Worm (Caenorhabditis elegans) whole organism, L4/young adult: ENCODE measurements around the gene pgp-13.

ENCODE experiments used
- W03F9.2 ChIP-seq: fragments of 150-350 bp; optimal IDR thresholded peaks from 2 replicates; lab custom pipeline; 2014; ENCODE audit warnings: missing biosample characterization, missing genetic modification characterization
- dao-5 ChIP-seq: sonication (generic microtip); optimal IDR thresholded peaks from 2 replicates; lab custom pipeline; 2016; ENCODE audit warnings: missing genotype, missing genetic modification characterization, moderate library complexity, missing compliant biosample characterization
- him-1 ChIP-seq: sonication (generic microtip); optimal IDR thresholded peaks from 2 replicates; lab custom pipeline; 2016; ENCODE audit warnings: missing genotype, missing genetic modification reagents, missing genetic modification characterization, missing compliant biosample characterization

Gene pgp-13

DNA sequence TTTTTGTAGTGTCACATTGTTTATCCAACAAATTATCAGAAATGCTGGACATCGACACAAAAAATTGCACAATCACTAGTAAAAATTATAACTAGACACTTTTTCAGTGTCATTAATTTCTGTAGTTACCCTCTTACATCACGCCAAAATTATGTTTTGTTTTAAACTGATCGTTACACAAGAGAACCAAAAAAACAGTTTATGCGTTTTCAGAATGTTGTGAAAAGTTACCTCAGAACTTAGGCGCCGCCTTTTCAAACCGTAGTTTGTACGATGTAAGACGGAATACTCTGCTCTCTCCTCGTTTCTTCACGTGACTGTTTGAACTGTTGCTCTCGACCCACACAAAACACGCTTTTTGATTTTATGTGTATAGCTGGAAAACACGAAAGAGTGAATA, at the start of gene pgp-13:
pgp-13 (plus strand) TSS at position 301 of the 400 bp plus-strand sequence.
- TF ChIP-seq him-1 (tag; lab: Kevin White, UChicago) (no peak), W03F9.2 (tag; lab: Kevin White, UChicago) (no peak), dao-5 (no peak)

DNA sequence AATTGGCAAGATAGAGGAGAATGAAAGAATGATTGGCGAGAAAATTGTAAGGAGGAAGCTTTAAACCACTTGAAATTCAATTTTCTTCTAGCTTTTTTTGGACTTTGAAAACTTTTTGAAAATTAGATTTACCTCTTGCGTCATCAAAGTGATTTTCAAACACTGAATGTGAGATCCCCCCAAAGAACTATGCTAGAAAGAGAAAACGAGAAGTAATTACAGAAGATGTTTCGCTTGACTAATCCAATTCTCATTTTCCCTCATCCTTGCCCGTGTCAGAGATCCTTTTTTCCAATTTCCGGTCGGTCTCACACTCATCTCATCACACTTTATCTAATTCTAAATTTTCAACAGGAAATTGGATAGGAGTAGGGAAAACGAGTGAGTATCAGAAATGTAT, 48.7 kb upstream of the pgp-13 start:
- TF ChIP-seq him-1 (tag; lab: Kevin White, UChicago) (no peak), W03F9.2 (tag; lab: Kevin White, UChicago) (no peak), dao-5 (no peak)

DNA sequence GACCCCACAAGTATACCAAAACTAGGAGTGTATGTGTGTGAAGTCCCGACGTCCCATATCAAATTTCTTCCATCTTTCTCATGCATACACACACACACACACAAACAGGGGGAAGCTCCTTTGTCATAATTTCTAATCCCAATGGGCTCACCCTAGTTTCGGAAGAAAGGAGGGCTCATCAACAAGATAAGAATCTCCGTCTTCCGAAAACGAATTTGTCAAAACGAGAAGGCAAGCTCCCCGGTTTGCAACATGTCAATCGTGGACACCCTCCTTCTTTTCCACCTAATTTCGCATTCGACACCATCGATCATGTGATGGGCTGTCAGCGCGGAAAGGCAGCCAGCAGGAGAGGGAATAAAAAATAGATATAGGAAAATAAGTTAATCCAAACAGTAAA, 48.2 kb upstream of the pgp-13 start:
- no peak for TF ChIP-seq W03F9.2 (tag; lab: Kevin White, UChicago)
- TF ChIP-seq dao-5: no peak
- no peak for TF ChIP-seq him-1 (tag; lab: Kevin White, UChicago)

DNA sequence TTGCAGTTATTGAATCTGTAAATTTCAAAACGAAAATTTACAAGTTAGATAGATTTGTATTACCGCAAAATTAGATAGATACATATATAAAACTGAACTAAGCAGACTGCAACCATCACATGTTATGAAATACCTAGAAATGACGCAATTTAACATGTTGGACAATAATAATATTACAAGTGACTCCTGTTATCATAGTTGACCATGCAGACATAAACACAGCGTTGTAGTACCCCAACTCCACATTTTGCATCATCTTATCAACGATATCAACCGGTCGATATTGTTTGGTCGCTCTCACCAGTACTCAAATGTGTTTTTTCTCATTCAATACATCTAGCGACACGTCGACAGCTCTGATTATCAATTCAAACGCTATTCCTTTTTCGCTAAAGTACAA, 47.2 kb upstream of the pgp-13 start, which contains the start of gene ugt-50:
ugt-50 (plus strand) TSS at position 268 of the 400 bp plus-strand sequence.
- no peak for TF ChIP-seq him-1 (tag; lab: Kevin White, UChicago)
- no peak for TF ChIP-seq dao-5
- TF ChIP-seq W03F9.2 (tag; lab: Kevin White, UChicago): no peak

DNA sequence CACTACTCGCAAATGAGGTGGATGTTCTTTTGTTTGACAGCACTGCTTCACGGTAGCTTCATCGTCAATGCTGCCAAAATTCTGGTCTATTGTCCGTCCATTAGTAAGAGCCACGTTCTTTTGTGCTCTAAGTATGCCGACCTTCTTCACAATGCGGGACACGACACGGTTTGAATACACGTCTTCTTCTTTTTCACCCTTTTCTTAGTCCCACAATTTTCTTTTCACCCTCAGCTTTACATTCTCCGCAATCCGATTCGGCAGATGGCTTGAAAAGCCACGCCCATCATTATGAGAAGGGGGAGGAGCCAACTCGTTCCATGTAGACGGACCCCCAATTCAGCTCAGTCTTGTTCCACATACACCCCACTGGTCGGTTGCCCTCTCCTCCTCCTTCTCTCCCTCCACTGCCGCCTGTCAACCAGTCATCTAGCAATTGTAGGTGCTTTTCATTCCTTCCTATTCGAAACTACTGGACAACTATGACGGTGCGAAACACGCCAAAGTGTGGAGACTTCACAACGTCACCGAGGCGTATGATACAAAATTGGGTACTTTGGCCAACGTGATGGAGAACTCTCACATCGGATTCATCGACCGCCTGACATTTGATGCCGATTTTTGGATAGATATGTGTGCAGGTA, 46.7 kb upstream of the pgp-13 start:
- TF ChIP-seq dao-5 (no peak), him-1 (tag; lab: Kevin White, UChicago) (no peak), W03F9.2 (tag; lab: Kevin White, UChicago) (no peak)

- TF ChIP-seq him-1 (tag; lab: Kevin White, UChicago) (peak; percentile 13), dao-5 (no peak)
Measured at ce11 chrX:12693150-12693589, 45.4 kb upstream of the pgp-13 start.

DNA sequence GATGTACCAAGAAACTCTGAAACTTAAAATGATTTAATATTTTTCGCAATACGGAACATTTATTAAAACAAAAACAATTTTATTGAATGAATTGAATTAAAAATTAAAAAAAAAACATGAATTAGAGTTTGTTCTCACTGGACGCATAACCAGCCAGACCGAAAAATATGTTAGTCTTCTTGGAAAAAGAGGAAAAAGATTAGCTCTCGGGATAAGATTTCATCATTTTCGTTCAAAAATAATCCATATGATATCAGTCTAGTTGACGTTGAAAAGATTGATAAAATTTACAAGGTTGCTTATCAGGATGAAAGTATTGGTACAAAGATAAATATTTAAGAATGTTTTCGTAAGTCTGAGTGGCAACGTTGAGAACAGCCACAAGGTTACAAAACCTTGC, 38.1 kb upstream of the pgp-13 start, which contains the start of gene nhr-26:
nhr-26 (minus strand) TSS at position 10 of the 400 bp plus-strand sequence.
- TF ChIP-seq him-1 (tag; lab: Kevin White, UChicago): no peak
- TF ChIP-seq W03F9.2 (tag; lab: Kevin White, UChicago): no peak
- no peak for TF ChIP-seq dao-5

ce11 chrX:12701963-12702362, 36.6 kb upstream of the pgp-13 start, which contains the start of gene nhr-214:
Gene nhr-214, minus strand, starts transcription at chrX:12702063.
- no peak for TF ChIP-seq dao-5
- TF ChIP-seq W03F9.2 (tag; lab: Kevin White, UChicago): no peak
- no peak for TF ChIP-seq him-1 (tag; lab: Kevin White, UChicago)

- TF ChIP-seq W03F9.2 (tag; lab: Kevin White, UChicago) (no peak), him-1 (tag; lab: Kevin White, UChicago) (no peak), dao-5 (no peak)
Measured at ce11 chrX:12702713-12703112, 35.8 kb upstream of the pgp-13 start.

- TF ChIP-seq him-1 (tag; lab: Kevin White, UChicago) (no peak), W03F9.2 (tag; lab: Kevin White, UChicago) (no peak), dao-5 (no peak)
Measured at ce11 chrX:12704721-12705120, 33.8 kb upstream of the pgp-13 start, which contains the start of gene nhr-272. Gene nhr-272, minus strand, starts transcription at chrX:12704821.

- no peak for TF ChIP-seq dao-5
Measured at ce11 chrX:12712353-12712752, 26.2 kb upstream of the pgp-13 start, which contains the start of gene rgs-2. Gene rgs-2, plus strand, starts transcription at chrX:12712653.

- TF ChIP-seq him-1 (tag; lab: Kevin White, UChicago) (no peak), dao-5 (no peak)
Measured at ce11 chrX:12713014-12713413, 25.5 kb upstream of the pgp-13 start.

DNA sequence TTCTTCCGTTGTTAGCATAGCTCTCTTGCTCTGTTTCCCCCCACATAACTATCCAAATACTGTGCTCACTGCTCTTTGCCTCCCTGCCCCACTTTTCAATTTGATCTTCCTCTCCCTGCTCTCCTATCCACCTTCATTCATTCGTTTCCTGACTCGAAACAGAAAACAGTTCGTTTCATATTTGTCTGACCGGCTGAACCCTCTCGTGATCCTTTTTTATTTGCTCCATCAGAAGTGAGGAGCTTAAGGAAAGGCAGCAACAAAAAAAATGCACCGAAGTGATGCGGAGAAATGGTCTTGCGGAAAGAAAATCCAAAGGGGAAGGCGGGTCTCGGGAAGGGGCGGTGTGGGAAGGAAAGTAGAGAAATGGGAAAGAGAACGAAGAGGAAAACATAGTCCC, 17.1 kb upstream of the pgp-13 start:
- no peak for TF ChIP-seq him-1 (tag; lab: Kevin White, UChicago)
- TF ChIP-seq W03F9.2 (tag; lab: Kevin White, UChicago): no peak
- no peak for TF ChIP-seq dao-5

DNA sequence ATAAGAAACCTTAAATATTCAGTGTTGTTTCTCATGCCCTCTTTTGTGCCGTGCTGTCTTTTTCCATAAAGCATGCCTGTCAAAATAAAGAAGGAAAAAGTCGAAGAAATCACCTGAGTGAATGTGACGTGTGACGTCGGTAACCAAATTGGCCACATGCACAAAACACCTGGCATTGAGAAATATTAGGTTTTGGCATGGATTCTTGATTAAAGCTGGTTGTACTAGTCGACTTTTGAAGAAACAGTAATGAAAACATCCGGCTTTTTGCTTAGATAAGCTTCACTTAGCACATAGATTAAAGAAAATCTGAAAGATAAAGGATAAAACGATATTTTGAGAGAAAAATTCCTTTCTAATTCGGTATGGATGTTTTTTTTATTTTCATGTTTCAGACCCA, 12.4 kb upstream of the pgp-13 start:
- TF ChIP-seq W03F9.2 (tag; lab: Kevin White, UChicago) (no peak), him-1 (tag; lab: Kevin White, UChicago) (no peak), dao-5 (no peak)

DNA sequence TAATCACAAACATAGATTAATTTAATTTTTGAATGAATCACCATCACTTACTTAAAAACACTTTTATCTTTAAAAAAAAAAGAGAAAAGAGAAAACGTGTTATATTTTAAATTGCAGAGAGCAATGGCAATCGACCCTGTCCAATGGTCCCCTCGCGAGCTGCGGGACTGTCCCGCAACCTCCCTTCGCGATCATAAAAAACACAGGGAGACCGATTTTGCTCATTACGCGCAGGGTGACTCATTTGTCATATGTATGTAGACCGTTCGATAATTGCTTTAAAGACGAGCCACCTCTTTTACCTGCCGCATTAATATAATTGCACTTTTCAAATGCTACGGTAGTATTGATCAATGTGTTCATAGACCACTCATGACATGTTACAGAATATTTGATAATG, 8.5 kb upstream of the pgp-13 start:
- no peak for TF ChIP-seq W03F9.2 (tag; lab: Kevin White, UChicago)
- no peak for TF ChIP-seq him-1 (tag; lab: Kevin White, UChicago)
- no peak for TF ChIP-seq dao-5
